Fruit fly (Drosophila melanogaster): Measurements from ENCODE around the gene Larp7.

Gene Larp7

DNA sequence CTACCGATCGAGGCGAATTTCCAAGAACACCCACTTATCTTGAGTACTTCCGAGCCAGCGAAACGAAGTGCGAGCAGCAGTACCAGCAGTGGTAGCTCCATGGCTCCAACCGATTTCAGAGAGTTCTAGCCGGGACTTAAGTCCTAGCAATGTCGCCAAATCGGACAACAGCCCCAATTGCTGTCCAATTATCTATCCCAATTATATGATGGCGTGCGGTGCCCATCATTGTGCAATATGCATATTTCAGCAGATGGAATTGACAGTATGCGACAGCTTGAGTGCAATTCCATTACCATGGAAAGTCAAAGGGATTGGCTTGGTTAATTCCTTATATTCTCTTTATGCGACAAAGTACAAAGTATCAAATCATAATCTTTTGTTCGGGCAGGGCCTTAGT is 7.1 kb upstream of the Larp7 start, which contains the start of gene Ir8a:
Gene Ir8a, minus strand, starts transcription at position 101 of the 400 bp plus-strand sequence.
- no peak for TF ChIP-seq CG17801 (GFP tag; optimal IDR thresholded peaks at IDR 0.05; ENCODE audit: partially characterized antibody)

DNA sequence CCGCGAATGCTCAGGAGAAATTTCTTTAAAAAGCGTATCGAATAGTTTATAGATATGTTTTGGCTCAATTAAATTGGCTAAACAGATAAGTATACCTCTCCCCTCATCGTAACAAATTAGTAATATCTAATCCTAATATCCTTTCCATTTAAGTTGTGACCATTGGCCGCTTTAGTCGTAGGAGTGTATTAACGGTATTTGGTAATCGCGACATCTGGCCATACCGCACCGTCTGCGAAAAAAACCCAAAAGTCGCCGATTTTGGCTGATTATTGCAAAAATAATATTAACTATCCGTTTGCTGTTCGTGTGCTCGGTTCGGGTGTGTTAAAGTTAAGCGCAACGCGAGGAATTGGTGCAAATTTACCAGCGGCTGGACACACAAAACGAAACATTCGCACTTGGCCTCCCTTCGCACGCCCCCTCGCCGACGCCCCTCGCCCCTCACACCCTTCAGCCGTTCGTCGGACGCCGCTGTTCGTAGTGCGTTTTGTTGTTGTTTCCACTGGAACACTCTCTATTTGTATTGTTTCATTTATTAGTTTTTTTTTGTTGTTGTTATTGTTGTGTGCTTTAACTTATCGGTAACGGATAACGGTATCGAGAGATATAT is 3.7 kb downstream of the Larp7 start, which contains the start of the genes amx and Dsor1:
Gene amx, minus strand, starts transcription at position 166 of the 613 bp plus-strand sequence.
Gene Dsor1, plus strand, starts transcription at position 172 of the 613 bp plus-strand sequence.
- no peak for TF ChIP-seq CG17801 (GFP tag; optimal IDR thresholded peaks at IDR 0.05; ENCODE audit: partially characterized antibody)

DNA sequence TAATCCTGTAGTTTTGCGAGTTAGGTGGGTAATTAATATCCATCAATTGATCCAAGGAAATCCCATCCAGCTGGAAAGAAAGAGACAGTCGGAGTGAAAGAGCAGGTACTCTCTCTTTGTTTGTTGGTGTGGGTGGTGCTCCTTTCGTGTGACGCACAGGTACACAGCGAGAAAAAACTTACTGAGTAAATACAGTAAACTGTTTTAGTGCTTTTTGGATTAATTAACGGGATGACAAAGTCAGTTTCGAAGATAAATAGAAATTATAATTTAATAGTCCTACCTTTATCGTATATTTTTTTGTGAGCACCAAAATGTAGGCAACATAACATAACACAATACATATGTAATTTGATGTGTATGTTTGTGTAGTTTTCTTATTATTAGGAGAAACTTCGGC is 4.4 kb downstream of the Larp7 start:
- no peak for TF ChIP-seq CG17801 (GFP tag; optimal IDR thresholded peaks at IDR 0.05; ENCODE audit: partially characterized antibody)

- peak; percentile 62 for TF ChIP-seq CG17801 (GFP tag; optimal IDR thresholded peaks at IDR 0.05; ENCODE audit: partially characterized antibody)
Observed at dm6 chrX:9250161-9250831, 6.7 kb downstream of the Larp7 start, which contains the start of gene CG17754. Gene CG17754 (plus strand): TSS chrX:9250420.

DNA sequence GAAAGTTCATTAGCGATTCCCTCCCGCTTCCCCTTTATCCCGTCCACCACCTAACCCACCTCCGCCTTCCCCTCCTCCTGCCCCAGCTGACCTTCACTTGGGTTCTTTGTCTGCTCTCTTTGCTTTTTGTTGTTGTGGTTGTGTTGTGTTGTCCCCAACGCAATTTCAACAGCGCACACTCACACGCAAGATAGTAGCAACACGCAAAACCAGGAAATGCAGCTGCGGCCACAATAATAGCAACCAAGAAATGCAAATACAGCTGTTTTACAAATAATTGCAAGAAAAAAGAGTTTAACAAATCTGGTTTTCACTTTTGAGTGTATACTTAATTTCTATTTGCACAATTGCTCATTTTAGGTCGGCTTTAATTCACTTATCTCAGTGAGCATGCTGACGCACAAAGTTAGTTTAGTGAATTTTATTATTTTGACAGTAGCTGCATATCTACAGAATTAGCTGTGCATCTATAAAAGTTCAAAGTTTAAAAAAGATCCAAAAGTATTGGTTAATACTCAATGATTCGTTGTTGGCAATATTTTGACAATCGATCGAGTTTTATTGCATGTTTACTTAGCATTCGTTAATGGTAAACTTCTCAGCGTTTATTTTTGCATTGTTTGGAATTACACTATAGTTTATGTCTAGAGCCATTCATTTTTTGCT is 7.7 kb downstream of the Larp7 start:
- TF ChIP-seq CG17801 (GFP tag; optimal IDR thresholded peaks at IDR 0.05; ENCODE audit: partially characterized antibody), result no peak

DNA sequence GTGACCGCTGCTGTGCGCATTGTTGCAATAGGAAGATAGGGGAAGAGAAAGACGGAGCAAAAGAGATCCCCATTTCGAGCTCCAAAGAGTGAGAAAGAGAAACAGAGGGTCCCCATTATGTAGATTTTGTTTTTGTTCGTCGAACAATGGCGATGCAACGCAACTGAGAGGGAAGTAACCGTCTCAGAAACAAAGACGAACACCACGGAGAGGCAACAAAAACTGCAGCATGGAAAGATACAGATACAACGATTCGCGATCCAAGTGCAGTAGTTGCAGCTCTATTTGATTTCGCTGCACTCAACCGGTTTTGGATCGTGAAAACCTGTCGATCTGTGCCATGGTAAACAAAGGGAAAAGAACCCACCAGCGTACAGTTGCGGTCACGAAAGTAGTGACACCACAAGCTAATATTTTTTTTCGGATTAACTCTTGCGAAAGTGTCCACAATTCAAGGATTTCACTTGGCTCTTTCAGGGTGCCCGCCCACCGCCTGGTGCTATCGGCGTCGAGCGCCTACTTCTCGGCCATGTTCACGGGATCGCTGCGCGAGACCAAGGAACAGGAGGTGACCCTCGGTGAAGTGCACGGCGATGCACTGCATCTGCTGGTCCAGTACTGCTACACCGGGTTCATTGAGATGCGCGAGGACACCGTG is 8.6 kb downstream of the Larp7 start:
- no peak for TF ChIP-seq CG17801 (GFP tag; optimal IDR thresholded peaks at IDR 0.05; ENCODE audit: partially characterized antibody)

DNA sequence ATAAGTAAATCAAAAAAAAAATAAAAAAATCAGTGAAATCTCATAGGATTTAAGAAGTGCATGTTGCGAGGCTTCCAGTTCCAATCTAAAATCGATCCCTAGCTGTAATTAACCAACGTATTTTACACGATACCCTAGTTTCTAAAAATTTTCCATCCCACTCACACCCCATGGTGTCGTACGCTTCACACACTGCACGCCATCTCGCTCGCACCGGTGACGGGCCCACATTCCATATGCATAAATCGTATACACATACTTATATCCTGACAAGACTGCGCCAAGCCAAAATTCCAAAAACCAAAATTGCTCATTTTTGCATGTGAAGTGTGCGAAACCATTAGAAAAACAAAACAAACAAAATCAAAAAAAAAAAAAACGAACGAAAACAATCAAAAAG is 11.4 kb downstream of the Larp7 start:
- no peak for TF ChIP-seq CG17801 (GFP tag; optimal IDR thresholded peaks at IDR 0.05; ENCODE audit: partially characterized antibody)

DNA sequence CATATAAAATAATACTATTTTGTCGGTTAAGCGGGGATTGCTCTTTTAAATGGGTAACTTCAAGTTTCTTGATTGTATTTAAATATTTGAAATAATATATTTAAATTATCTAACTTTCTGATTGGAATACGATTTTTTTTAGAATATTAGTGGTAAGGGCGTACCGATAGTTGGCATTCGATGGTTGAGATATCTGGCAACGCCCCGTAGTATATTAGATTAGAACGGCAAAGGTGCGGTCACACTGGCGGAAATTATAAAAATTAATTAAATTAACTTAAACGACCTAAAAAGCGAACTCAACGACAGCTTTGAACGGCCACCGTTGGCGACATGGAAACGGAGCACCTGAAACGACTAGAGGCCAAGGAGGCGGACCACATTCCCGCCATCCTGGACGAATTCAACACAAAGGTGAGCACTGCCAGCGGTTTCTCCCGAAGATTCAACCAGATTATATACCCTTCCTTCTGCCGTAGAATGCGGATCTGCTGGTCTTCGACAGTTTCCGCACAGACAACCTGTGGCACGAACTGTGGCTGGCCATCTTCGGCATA is 12.4 kb downstream of the Larp7 start, which contains the start of gene ric8a:
Gene ric8a, plus strand, starts transcription at position 205 of the 557 bp plus-strand sequence.
- TF ChIP-seq CG17801 (GFP tag; optimal IDR thresholded peaks at IDR 0.05; ENCODE audit: partially characterized antibody), result peak; percentile 34

DNA sequence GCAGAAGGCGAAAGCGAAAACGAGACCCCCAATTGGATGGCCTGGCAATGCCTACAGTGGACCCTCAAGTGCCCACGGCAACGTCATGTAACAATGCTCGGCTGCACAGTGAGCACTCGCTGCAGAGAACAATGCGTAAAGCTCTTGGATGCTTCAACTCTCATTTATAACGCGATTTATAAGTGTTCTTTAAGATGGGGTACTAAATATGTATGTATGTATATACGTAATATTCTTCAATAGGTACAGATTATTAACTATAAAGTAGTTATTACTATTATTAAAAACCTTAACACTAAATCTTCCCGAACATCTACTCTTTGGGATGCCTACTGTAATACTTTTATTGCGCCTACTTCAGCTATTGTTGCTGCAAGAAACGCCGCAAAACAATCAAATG is 22.5 kb downstream of the Larp7 start:
- TF ChIP-seq CG17801 (GFP tag; optimal IDR thresholded peaks at IDR 0.05; ENCODE audit: partially characterized antibody), result peak; percentile 15

DNA sequence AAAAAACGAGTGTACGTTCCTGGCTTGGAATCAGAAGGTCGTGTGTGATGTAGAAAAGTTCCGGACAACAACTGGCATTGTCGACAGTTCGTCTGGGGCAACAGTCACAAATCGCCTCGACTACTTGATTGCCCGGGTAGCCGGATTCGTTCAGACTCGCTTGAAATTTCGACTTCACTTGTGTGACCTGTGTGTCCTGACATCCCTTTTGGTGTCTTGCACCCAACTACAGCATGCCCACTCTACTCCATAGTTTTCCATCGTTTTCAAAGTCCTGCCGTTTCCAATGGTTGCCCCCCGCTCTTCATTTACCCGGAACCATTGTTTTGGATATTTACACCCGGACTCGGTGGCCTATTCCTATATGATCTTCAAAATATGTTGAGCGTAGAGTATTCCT is 24.0 kb downstream of the Larp7 start, which contains the start of gene Erk7:
Gene Erk7, minus strand, starts transcription at position 101 of the 400 bp plus-strand sequence.
- TF ChIP-seq CG17801 (GFP tag; optimal IDR thresholded peaks at IDR 0.05; ENCODE audit: partially characterized antibody), result no peak

DNA sequence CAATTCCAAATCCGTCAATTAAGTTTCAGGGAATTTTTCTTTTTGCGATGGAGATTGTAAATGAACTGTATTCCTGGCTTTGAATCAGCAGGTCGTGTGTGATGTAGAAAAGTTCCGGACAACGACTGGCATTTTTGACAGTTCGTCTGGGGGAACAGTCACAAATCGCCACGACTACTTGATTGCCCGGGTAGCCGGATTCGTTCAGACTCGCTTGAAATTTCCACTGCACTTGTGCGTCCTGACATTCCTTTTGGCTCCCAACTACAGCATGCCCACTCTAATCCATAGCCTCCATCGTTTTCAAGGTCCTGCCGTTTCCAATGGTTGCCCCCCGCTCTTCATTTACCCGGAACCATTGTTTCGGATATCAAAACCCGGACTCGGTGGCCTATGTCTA is 26.2 kb downstream of the Larp7 start, which contains the start of gene CG17440:
Gene CG17440, minus strand, starts transcription at position 101 of the 400 bp plus-strand sequence.
- TF ChIP-seq CG17801 (GFP tag; optimal IDR thresholded peaks at IDR 0.05; ENCODE audit: partially characterized antibody), result no peak

DNA sequence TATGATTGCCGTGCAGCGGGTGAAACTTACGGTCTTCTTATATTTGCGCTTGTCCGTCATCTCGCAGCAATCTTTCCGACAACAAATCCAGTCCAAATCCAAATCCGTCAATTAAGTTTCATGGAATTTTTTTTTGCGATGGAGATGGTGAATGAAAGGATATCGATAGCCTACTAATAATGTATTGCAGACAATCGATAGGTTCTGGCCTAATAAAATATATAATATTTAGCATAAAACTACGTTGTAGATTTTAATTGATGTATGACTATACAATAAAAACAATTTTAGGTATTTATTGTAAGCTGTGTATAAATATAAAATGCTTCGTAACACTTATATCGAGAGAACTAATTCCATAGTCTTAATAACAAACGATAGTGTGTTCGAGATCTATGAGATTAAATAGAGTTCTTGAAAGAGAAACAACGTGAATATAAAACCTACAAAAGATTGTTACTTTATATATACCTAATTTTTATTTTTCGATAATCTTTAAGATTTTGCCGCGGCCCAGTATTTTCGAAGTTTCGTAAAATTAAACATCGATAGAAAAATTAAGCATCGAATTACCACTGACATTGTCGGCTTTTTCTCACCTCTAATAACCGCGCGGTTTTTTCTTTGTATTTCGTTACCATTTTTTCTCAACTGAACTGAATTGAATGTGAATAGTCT is 29.4 kb downstream of the Larp7 start, which contains the start of the genes Cfp1 and Aladin:
Gene Cfp1, minus strand, starts transcription at position 131 of the 678 bp plus-strand sequence.
Gene Aladin, plus strand, starts transcription at position 584 of the 678 bp plus-strand sequence.
- no peak for TF ChIP-seq CG17801 (GFP tag; optimal IDR thresholded peaks at IDR 0.05; ENCODE audit: partially characterized antibody)

DNA sequence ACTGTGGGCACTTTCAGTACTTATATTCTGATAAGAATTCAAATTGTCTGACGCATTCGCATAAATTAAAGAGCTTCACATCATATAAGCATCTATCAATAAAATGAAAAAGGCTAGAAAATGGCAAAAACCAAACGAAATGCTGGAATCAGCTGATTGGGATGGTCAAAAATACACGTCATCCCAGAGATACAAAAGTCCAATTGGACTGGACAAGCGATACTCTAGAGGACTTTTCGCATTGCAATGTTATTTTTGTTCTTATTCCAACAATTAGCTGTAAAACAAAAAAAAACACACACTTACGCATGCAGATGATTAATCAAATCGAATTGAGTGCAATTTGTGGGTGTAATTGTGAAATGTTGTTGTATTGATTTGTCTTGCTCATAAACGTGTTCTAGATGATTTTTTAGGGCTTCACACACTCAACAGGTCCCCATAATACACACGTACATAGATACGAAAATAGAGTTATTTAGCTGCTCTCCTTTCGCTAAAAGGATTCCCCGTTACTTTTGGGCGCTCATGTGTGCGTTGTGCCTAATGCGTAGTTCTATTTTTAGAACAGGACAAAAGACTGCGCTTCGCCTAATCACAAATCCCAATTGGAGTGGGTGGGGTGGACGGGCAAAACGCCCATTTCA is 38.5 kb downstream of the Larp7 start:
- TF ChIP-seq CG17801 (GFP tag; optimal IDR thresholded peaks at IDR 0.05; ENCODE audit: partially characterized antibody), result no peak
